Fruit fly (Drosophila melanogaster) whole organism, embryonic: ENCODE data around the gene nol.

Source experiments
- ATbp ChIP-seq: fragments of 200-800 bp; sonication (Bioruptor generic); optimal IDR thresholded peaks from 2 replicates; lab custom pipeline; 2017; ENCODE audit warnings: missing biosample characterization, mild to moderate bottlenecking, missing genetic modification characterization, missing genetic modification reagents
- Aef1 ChIP-seq: fragments of 200-800 bp; sonication (Bioruptor generic); IDR thresholded peaks from 3 replicates; pipeline ENCODE4 v1.3.6; 2022; ENCODE audit warnings: missing biosample characterization, missing genetic modification characterization
- Asciz ChIP-seq: fragments of 200-800 bp; sonication (Bioruptor generic); optimal IDR thresholded peaks from 2 replicates; lab custom pipeline; 2017; ENCODE audit warnings: missing biosample characterization, mild to moderate bottlenecking, missing genetic modification characterization, missing genetic modification reagents
- BtbVII ChIP-seq: fragments of 200-800 bp; sonication (Bioruptor generic); optimal IDR thresholded peaks from 3 replicates; lab custom pipeline; 2017; ENCODE audit warnings: missing biosample characterization, mild to moderate bottlenecking, missing genetic modification characterization
- CG11695 ChIP-seq: fragments of 200-800 bp; sonication (Bioruptor generic); IDR thresholded peaks from 3 replicates; pipeline ENCODE4 v1.3.6; 2022; ENCODE audit warnings: missing biosample characterization, missing genetic modification characterization
- CG14965 ChIP-seq: fragments of 200-800 bp; sonication (Bioruptor generic); optimal IDR thresholded peaks from 2 replicates; lab custom pipeline; 2016; ENCODE audit warnings: missing biosample characterization, missing genetic modification characterization, borderline replicate concordance
- CG1529 ChIP-seq: fragments of 200-800 bp; sonication (Bioruptor generic); optimal IDR thresholded peaks from 3 replicates; lab custom pipeline; 2018; ENCODE audit warnings: missing biosample characterization, missing genetic modification characterization
- CG15601 ChIP-seq: fragments of 200-800 bp; sonication (Bioruptor generic); optimal IDR thresholded peaks from 3 replicates; lab custom pipeline; 2019; ENCODE audit warnings: missing biosample characterization, mild to moderate bottlenecking, missing genetic modification characterization, moderate library complexity
- CG2199 ChIP-seq: fragments of 200-800 bp; sonication (Bioruptor generic); IDR thresholded peaks from 3 replicates; pipeline ENCODE4 v1.3.6; 2022; ENCODE audit warnings: missing biosample characterization, missing genetic modification characterization
- CG34422 ChIP-seq: fragments of 200-800 bp; sonication (Bioruptor generic); IDR thresholded peaks from 3 replicates; pipeline ENCODE4 v1.3.6; 2022; ENCODE audit warnings: missing biosample characterization, missing genetic modification characterization
- CG6272 ChIP-seq: fragments of 200-800 bp; sonication (Bioruptor generic); IDR thresholded peaks from 2 replicates; pipeline ENCODE4 v1.3.6; 2022; ENCODE audit warnings: missing biosample characterization, missing genetic modification characterization
- CG6765 ChIP-seq: fragments of 200-800 bp; sonication (Bioruptor generic); optimal IDR thresholded peaks from 3 replicates; lab custom pipeline; 2017; ENCODE audit warnings: missing biosample characterization, mild to moderate bottlenecking, missing genetic modification characterization
- CG6813 ChIP-seq: fragments of 200-800 bp; sonication (Bioruptor generic); optimal IDR thresholded peaks from 2 replicates; lab custom pipeline; 2017; ENCODE audit warnings: missing biosample characterization, missing genetic modification characterization, mild to moderate bottlenecking, moderate library complexity, missing genetic modification reagents
- CG7357 ChIP-seq: fragments of 200-800 bp; sonication (Bioruptor generic); IDR thresholded peaks from 3 replicates; pipeline ENCODE4 v1.3.6; 2022; ENCODE audit warnings: missing biosample characterization, missing genetic modification characterization
- CG7786 ChIP-seq: fragments of 200-800 bp; sonication (Bioruptor generic); optimal IDR thresholded peaks from 2 replicates; lab custom pipeline; 2016; ENCODE audit warnings: missing biosample characterization, missing genetic modification characterization
- CG8281 ChIP-seq: fragments of 200-800 bp; sonication (Bioruptor generic); optimal IDR thresholded peaks from 2 replicates; lab custom pipeline; 2018; ENCODE audit warnings: missing biosample characterization, mild to moderate bottlenecking, missing genetic modification characterization, moderate library complexity
- CG8290 ChIP-seq, 3 experiments: fragments of 200-800 bp; sonication (Bioruptor generic); optimal IDR thresholded peaks; 2 replicates each; lab custom pipeline; 2016 to 2019; ENCODE audit warnings: missing biosample characterization in 3 of 3, missing genetic modification characterization in 3 of 3, mild to moderate bottlenecking in 2 of 3, moderate library complexity in 1 of 3
- CG9876 ChIP-seq: fragments of 200-800 bp; sonication (Bioruptor generic); optimal IDR thresholded peaks from 2 replicates; lab custom pipeline; 2016; ENCODE audit warnings: missing biosample characterization, missing genetic modification characterization
- Ets97D ChIP-seq: fragments of 200-800 bp; sonication (Bioruptor generic); optimal IDR thresholded peaks from 3 replicates; lab custom pipeline; 2016; ENCODE audit warnings: missing biosample characterization, missing genetic modification characterization
- Gug ChIP-seq: fragments of 200-800 bp; sonication (Bioruptor generic); IDR thresholded peaks from 4 replicates; pipeline ENCODE4 v1.3.6; 2022; ENCODE audit warnings: missing biosample characterization, missing genetic modification characterization
- HLHmδ ChIP-seq: fragments of 200-800 bp; sonication (Bioruptor generic); optimal IDR thresholded peaks from 2 replicates; lab custom pipeline; 2018; ENCODE audit warnings: missing biosample characterization, mild to moderate bottlenecking, missing genetic modification characterization, moderate library complexity
- Hr51 ChIP-seq, 2 experiments: fragments of 200-800 bp; sonication (Bioruptor generic); optimal IDR thresholded peaks; 2 replicates in 1 of 2; 3 replicates in 1 of 2; lab custom pipeline; 2016 to 2018; ENCODE audit warnings: missing biosample characterization in 2 of 2, missing genetic modification characterization in 2 of 2, mild to moderate bottlenecking in 1 of 2, moderate library complexity in 1 of 2
- Hsf ChIP-seq: fragments of 200-800 bp; sonication (Bioruptor generic); optimal IDR thresholded peaks from 3 replicates; lab custom pipeline; 2016; ENCODE audit warnings: missing biosample characterization, missing genetic modification characterization
- Med ChIP-seq: fragments of 200-800 bp; sonication (Bioruptor generic); peaks from one replicate; lab custom pipeline; 2016; ENCODE audit warnings: missing biosample characterization, missing genetic modification characterization, mild to moderate bottlenecking, inconsistent platforms, moderate library complexity
- Ptx1 ChIP-seq: fragments of 200-800 bp; sonication (Bioruptor generic); IDR thresholded peaks from 2 replicates; pipeline ENCODE4 v1.3.6; 2022; ENCODE audit warnings: missing biosample characterization, missing genetic modification characterization
- Rx ChIP-seq: fragments of 200-800 bp; sonication (Bioruptor generic); IDR thresholded peaks from 2 replicates; pipeline ENCODE4 v1.3.6; 2022; ENCODE audit warnings: missing biosample characterization, missing genetic modification characterization
- ac ChIP-seq: fragments of 200-800 bp; sonication (Bioruptor generic); optimal IDR thresholded peaks from 3 replicates; lab custom pipeline; 2017; ENCODE audit warnings: missing biosample characterization, mild to moderate bottlenecking, missing genetic modification characterization
- chinmo ChIP-seq: fragments of 200-800 bp; sonication (Bioruptor generic); IDR thresholded peaks from 4 replicates; pipeline ENCODE4 v1.3.6; 2022; ENCODE audit warnings: missing biosample characterization, missing genetic modification characterization; ENCODE audit not compliant: partially characterized antibody
- dm ChIP-seq: fragments of 200-800 bp; sonication (Bioruptor generic); optimal IDR thresholded peaks from 3 replicates; lab custom pipeline; 2016; ENCODE audit warnings: missing biosample characterization, missing genetic modification characterization
- eve ChIP-seq, 2 experiments: fragments of >200 bp; optimal IDR thresholded peaks; 2 replicates each; lab custom pipeline; 2017; ENCODE audit warnings: missing biosample characterization in 2 of 2, missing genetic modification characterization in 2 of 2
- fd3F ChIP-seq: fragments of 200-800 bp; sonication (Bioruptor generic); optimal IDR thresholded peaks from 2 replicates; lab custom pipeline; 2018; ENCODE audit warnings: missing biosample characterization, mild to moderate bottlenecking, missing genetic modification characterization, moderate library complexity
- gcm ChIP-seq: fragments of 200-800 bp; sonication (Bioruptor generic); optimal IDR thresholded peaks from 2 replicates; lab custom pipeline; 2019; ENCODE audit warnings: missing biosample characterization, mild to moderate bottlenecking, missing genetic modification characterization, moderate library complexity
- grau ChIP-seq: fragments of 200-800 bp; optimal IDR thresholded peaks from 3 replicates; lab custom pipeline; 2019; ENCODE audit warnings: missing biosample characterization, mild to moderate bottlenecking, missing genetic modification characterization, moderate library complexity
- gsb-n ChIP-seq: fragments of 200-800 bp; sonication (Bioruptor generic); optimal IDR thresholded peaks from 3 replicates; lab custom pipeline; 2018; ENCODE audit warnings: missing biosample characterization, mild to moderate bottlenecking, missing genetic modification characterization
- inv ChIP-seq: fragments of 200-800 bp; sonication (Bioruptor generic); IDR thresholded peaks from 2 replicates; pipeline ENCODE4 v1.3.6; 2022; ENCODE audit warnings: missing biosample characterization, missing genetic modification characterization; ENCODE audit not compliant: partially characterized antibody
- kah ChIP-seq: fragments of 200-800 bp; sonication (Bioruptor generic); optimal IDR thresholded peaks from 2 replicates; lab custom pipeline; 2018; ENCODE audit warnings: missing biosample characterization, mild to moderate bottlenecking, missing genetic modification characterization
- org-1 ChIP-seq: fragments of 200-800 bp; sonication (Bioruptor generic); optimal IDR thresholded peaks from 2 replicates; lab custom pipeline; 2017; ENCODE audit warnings: missing biosample characterization, missing genetic modification characterization
- pros ChIP-seq: fragments of 200-800 bp; sonication (Bioruptor generic); optimal IDR thresholded peaks from 3 replicates; lab custom pipeline; 2019; ENCODE audit warnings: missing biosample characterization, mild to moderate bottlenecking, missing genetic modification characterization, moderate library complexity
- ranshi ChIP-seq: fragments of 200-800 bp; sonication (Bioruptor generic); IDR thresholded peaks from 2 replicates; pipeline ENCODE4 v1.3.6; 2022; ENCODE audit warnings: missing biosample characterization, missing genetic modification characterization
- sd ChIP-seq: fragments of 200-800 bp; sonication (Bioruptor generic); optimal IDR thresholded peaks from 3 replicates; lab custom pipeline; 2018; ENCODE audit warnings: missing biosample characterization, mild to moderate bottlenecking, missing genetic modification characterization, moderate library complexity
- sens ChIP-seq: fragments of 200-800 bp; sonication (Bioruptor generic); peaks from one replicate; lab custom pipeline; 2016; ENCODE audit warnings: missing biosample characterization, missing genetic modification characterization
- sug ChIP-seq: fragments of 200-800 bp; optimal IDR thresholded peaks from 2 replicates; lab custom pipeline; 2019; ENCODE audit warnings: missing biosample characterization, mild to moderate bottlenecking, missing genetic modification characterization, moderate library complexity
- tll ChIP-seq, 2 experiments: fragments of 200-800 bp in 1 of 2; fragments of >200 bp in 1 of 2; sonication (Bioruptor generic) in 1 of 2; optimal IDR thresholded peaks; 2 replicates each; lab custom pipeline; 2017 to 2019; ENCODE audit warnings: missing biosample characterization in 2 of 2, missing genetic modification characterization in 2 of 2, mild to moderate bottlenecking in 1 of 2, moderate library complexity in 1 of 2
- vnd ChIP-seq: fragments of 200-800 bp; sonication (Bioruptor generic); IDR thresholded peaks from 3 replicates; pipeline ENCODE4 v1.3.6; 2022; ENCODE audit warnings: missing biosample characterization, missing genetic modification characterization; ENCODE audit not compliant: partially characterized antibody
- wdn ChIP-seq: fragments of 200-800 bp; sonication (Bioruptor generic); IDR thresholded peaks from 2 replicates; pipeline ENCODE4 v1.3.6; 2022; ENCODE audit warnings: missing biosample characterization, missing genetic modification characterization
- wek ChIP-seq: fragments of 200-800 bp; sonication (Bioruptor generic); optimal IDR thresholded peaks from 3 replicates; lab custom pipeline; 2018; ENCODE audit warnings: missing biosample characterization, mild to moderate bottlenecking, missing genetic modification characterization, moderate library complexity
- z ChIP-seq: fragments of 200-800 bp; sonication (Bioruptor generic); IDR thresholded peaks from 3 replicates; pipeline ENCODE4 v1.3.6; 2022; ENCODE audit warnings: missing biosample characterization, missing genetic modification characterization
- zen2 ChIP-seq: fragments of 200-800 bp; sonication (Bioruptor generic); IDR thresholded peaks from 3 replicates; pipeline ENCODE4 v1.3.6; 2022; ENCODE audit warnings: missing biosample characterization, missing genetic modification characterization; ENCODE audit not compliant: partially characterized antibody

nol gene

dm6 chr3L:11085810-11086209 is 44.8 kb upstream of the nol start (continued):
- peak; percentile 28 for TF ChIP-seq wek
- no peak for TF ChIP-seq zen2 (GFP tag; lab: Robert Waterston, UW)
- no peak for TF ChIP-seq CG7357 (GFP tag; lab: Robert Waterston, UW)
- TF ChIP-seq fd3F (GFP tag; lab: Kevin White, UChicago), result peak; percentile 4
- TF ChIP-seq CG34422 (GFP tag; lab: Robert Waterston, UW), result 0 out of 3 replicates have a peak, but pooled peaks have one; percentile 30
- TF ChIP-seq Asciz (GFP tag; lab: Kevin White, UChicago), result peak; percentile 26
- peak; percentile 0 for TF ChIP-seq grau (tag; lab: Kevin White, UChicago)
- peak; percentile 28 for TF ChIP-seq HLHmδ (GFP tag; lab: Kevin White, UChicago)
- peak; percentile 84 for TF ChIP-seq kah
- TF ChIP-seq sens (GFP tag; lab: Kevin White, UChicago), result peak; percentile 59
- TF ChIP-seq CG8281 (tag; lab: Kevin White, UChicago), result no peak
- TF ChIP-seq CG1529 (GFP tag; lab: Kevin White, UChicago), result no peak
- TF ChIP-seq CG6272 (GFP tag; lab: Robert Waterston, UW), result no peak
- peak; percentile 7 for TF ChIP-seq pros (GFP tag; lab: Kevin White, UChicago)
- TF ChIP-seq dm (GFP tag; lab: Kevin White, UChicago), result peak; percentile 29
- TF ChIP-seq CG6813 (GFP tag; lab: Kevin White, UChicago), result peak; percentile 41
- TF ChIP-seq Med (GFP tag; lab: Kevin White, UChicago), result peak; percentile 54
- TF ChIP-seq eve (GFP tag; optimal IDR thresholded peaks at IDR 0.05; lab: Kevin White, UChicago), result peak in 1 of 2 experiments; percentile 26
- peak; percentile 12 for TF ChIP-seq ATbp (GFP tag; lab: Kevin White, UChicago)
- TF ChIP-seq sug (tag; lab: Kevin White, UChicago), result peak; percentile 92
- TF ChIP-seq CG11695, result no peak
- TF ChIP-seq gsb-n, result peak; percentile 20
- no peak for TF ChIP-seq gcm (GFP tag; lab: Kevin White, UChicago)
- no peak for TF ChIP-seq Aef1 (GFP tag; lab: Robert Waterston, UW)
- TF ChIP-seq Hsf (GFP tag; lab: Kevin White, UChicago), result no peak
- 0 out of 3 replicates have a peak, but pooled peaks have one; percentile 23 for TF ChIP-seq CG2199 (GFP tag; lab: Robert Waterston, UW)
- TF ChIP-seq sd (tag; lab: Kevin White, UChicago), result peak; percentile 75
- no peak for TF ChIP-seq Hr51 (GFP tag; optimal IDR thresholded peaks at IDR 0.05; lab: Kevin White, UChicago)
- no peak for TF ChIP-seq CG8290 (GFP tag; optimal IDR thresholded peaks at IDR 0.05; lab: Kevin White, UChicago)
- peak in 1 of 2 experiments; percentile 53 for TF ChIP-seq CG8290 (tag; optimal IDR thresholded peaks at IDR 0.05; lab: Kevin White, UChicago)

- peak; percentile 68 for TF ChIP-seq CG6765
- peak; percentile 75 for TF ChIP-seq ac (GFP tag; lab: Kevin White, UChicago)
- TF ChIP-seq chinmo, result peak; percentile 65; the same call in 1 of the 4 replicates
- no peak; the same call in 1 of the 2 replicates for TF ChIP-seq inv (GFP tag; lab: Robert Waterston, UW)
- TF ChIP-seq tll (GFP tag; optimal IDR thresholded peaks at IDR 0.05; lab: Kevin White, UChicago), result peak in 1 of 2 experiments; percentile 74
- peak; percentile 54; the same call in 3 of the 4 replicates for TF ChIP-seq Gug (GFP tag; lab: Robert Waterston, UW)
- peak; percentile 86 for TF ChIP-seq CG11695
- peak; percentile 88 for TF ChIP-seq CG15601 (tag; lab: Kevin White, UChicago)
- TF ChIP-seq CG7786 (GFP tag; lab: Kevin White, UChicago), result peak; percentile 63
- peak; percentile 67 for TF ChIP-seq Ets97D (GFP tag; lab: Kevin White, UChicago)
- peak; percentile 90 for TF ChIP-seq org-1 (GFP tag; lab: Kevin White, UChicago)
- TF ChIP-seq CG14965 (GFP tag; lab: Kevin White, UChicago), result peak; percentile 65
- TF ChIP-seq ranshi (GFP tag; lab: Robert Waterston, UW), result peak; percentile 53; the same call in 1 of the 2 replicates
- TF ChIP-seq Ptx1, result peak; percentile 84
- TF ChIP-seq wdn (GFP tag; lab: Robert Waterston, UW), result no peak
- peak; percentile 76; the same call in 1 of the 3 replicates for TF ChIP-seq z (GFP tag; lab: Robert Waterston, UW)
- TF ChIP-seq Rx (GFP tag; lab: Robert Waterston, UW), result peak; percentile 32
- peak; percentile 23 for TF ChIP-seq CG9876 (GFP tag; lab: Kevin White, UChicago)
- TF ChIP-seq BtbVII (GFP tag; lab: Kevin White, UChicago), result peak; percentile 78
- TF ChIP-seq vnd (GFP tag; lab: Robert Waterston, UW), result peak; percentile 50; the same call in 1 of the 3 replicates
Measured at dm6 chr3L:11089805-11090440, 40.7 kb upstream of the nol start.
